Worm (Caenorhabditis elegans): ENCODE measurements around the gene F38B2.2.

F38B2.2 gene

DNA sequence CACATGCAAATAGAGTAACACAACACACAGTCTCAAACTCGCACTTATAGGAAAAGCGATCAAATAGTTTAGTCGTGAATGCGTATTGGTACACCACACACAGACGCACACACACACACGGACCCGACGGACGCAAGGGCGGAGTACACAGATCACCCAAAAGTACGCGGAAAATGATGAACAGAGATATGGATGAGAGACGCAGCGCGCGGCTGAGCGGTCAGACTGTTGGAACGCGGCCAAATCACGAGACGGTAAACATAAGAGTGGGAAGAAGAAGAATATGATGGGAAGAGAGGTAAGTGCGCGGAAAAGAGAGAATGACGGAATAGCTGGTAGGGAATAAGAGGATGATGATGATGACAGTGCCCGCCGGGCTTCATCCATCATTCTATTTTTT, 31.1 kb downstream of the F38B2.2 start:
- no peak for TF ChIP-seq tab-1 (GFP tag; IDR thresholded peaks at IDR 0.05)
- TF ChIP-seq ztf-23 (GFP tag; IDR thresholded peaks at IDR 0.05), result no peak
- TF ChIP-seq cog-1 (tag; optimal IDR thresholded peaks at IDR 0.05), result peak; percentile 2
- TF ChIP-seq flt-1 (GFP tag; IDR thresholded peaks at IDR 0.05), result peak; percentile 37; the same call in 1 of the 2 replicates

DNA sequence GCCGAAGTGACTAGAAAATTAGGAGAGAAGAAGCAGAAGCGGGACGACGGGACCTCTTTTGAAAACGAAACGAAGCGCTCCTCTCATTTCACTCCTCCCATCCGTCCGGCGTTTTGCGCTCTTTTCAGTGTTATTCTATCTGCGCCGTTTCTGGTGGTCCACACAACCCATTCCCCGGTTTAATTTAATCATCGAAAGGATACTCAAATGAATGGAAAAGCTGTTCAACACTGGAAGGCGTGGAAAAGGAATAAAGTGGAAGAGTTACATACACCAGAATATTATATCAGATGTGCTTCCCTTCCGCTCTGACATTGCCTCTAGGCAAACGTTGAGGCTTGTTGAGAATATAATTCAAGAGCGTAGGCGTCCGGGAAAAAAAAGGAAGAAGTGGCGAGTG, 34.1 kb downstream of the F38B2.2 start:
- TF ChIP-seq T22C8.4 (GFP tag; IDR thresholded peaks at IDR 0.05) (no peak), ztf-23 (GFP tag; IDR thresholded peaks at IDR 0.05) (0 out of 2 replicates have a peak, but pooled peaks have one; percentile 41)

- TF ChIP-seq ref-1 (GFP tag; conservative IDR thresholded peaks at IDR 0.05) (no peak), tab-1 (GFP tag; IDR thresholded peaks at IDR 0.05) (no peak), T22C8.4 (GFP tag; IDR thresholded peaks at IDR 0.05) (no peak)
Observed at ce11 chrX:11243604-11244003, 35.6 kb downstream of the F38B2.2 start.

DNA sequence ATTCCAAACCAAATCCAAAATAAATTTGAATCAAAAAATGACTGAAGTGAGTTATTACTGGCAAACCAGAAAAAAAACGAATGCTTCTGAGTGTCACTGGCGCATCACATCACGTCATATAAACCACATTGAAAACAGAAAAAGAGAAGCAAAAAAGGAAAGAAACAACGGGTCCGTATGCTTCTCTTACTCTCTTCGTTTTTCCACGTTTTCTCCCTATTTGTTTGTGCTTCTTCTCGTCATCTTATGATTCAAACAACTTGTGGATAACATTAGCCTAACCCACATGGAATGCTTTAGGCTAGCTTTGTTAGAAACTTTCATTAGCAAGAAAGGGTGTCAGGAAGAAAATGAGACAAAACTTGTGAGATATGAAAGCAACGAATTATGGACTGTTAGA, 37.7 kb downstream of the F38B2.2 start:
- no peak for TF ChIP-seq klf-2 (GFP tag; conservative IDR thresholded peaks at IDR 0.05)
- TF ChIP-seq tab-1 (GFP tag; IDR thresholded peaks at IDR 0.05), result no peak
- TF ChIP-seq flt-1 (GFP tag; IDR thresholded peaks at IDR 0.05), result no peak

ce11 chrX:11240585-11241115, 38.5 kb downstream of the F38B2.2 start, which contains the start of gene C34F6.10:
C34F6.10 (minus strand) TSS chrX:11240635.
- TF ChIP-seq ztf-23 (GFP tag; IDR thresholded peaks at IDR 0.05) (no peak), tab-1 (GFP tag; IDR thresholded peaks at IDR 0.05) (no peak), cog-1 (tag; optimal IDR thresholded peaks at IDR 0.05) (no peak), ztf-29 (GFP tag; IDR thresholded peaks at IDR 0.05) (no peak), flt-1 (GFP tag; IDR thresholded peaks at IDR 0.05) (no peak), med-1 (GFP tag; optimal IDR thresholded peaks at IDR 0.05; ENCODE audit: insufficient read depth) (no peak), T22C8.4 (GFP tag; IDR thresholded peaks at IDR 0.05) (no peak), klf-2 (GFP tag; conservative IDR thresholded peaks at IDR 0.05) (no peak), ref-1 (GFP tag; conservative IDR thresholded peaks at IDR 0.05) (no peak)

Measured in whole organism, midembryonic.